Fruit fly (Drosophila melanogaster): ENCODE data around the gene CG2200.

The CG2200 gene

dm6 chrX:13090656-13091261, 3.3 kb upstream of the CG2200 start, which contains the start of gene lic (continued):
- TF ChIP-seq CG11504 (tag; optimal IDR thresholded peaks at IDR 0.05) (no peak), inv (GFP tag; IDR thresholded peaks at IDR 0.05; ENCODE audit: partially characterized antibody) (peak; percentile 67), CG7963 (GFP tag; IDR thresholded peaks at IDR 0.05; ENCODE audit: partially characterized antibody) (peak; percentile 63; the same call in 2 of the 3 replicates), p53 (GFP tag; optimal IDR thresholded peaks at IDR 0.05) (no peak), D (optimal IDR thresholded peaks at IDR 0.05) (no peak), D (GFP tag; optimal IDR thresholded peaks at IDR 0.05) (no peak), Dref (GFP tag; IDR thresholded peaks at IDR 0.05) (peak; percentile 86), Med (GFP tag) (peak; percentile 28), knrl (GFP tag; IDR thresholded peaks at IDR 0.05; ENCODE audit: partially characterized antibody) (peak; percentile 68; the same call in 2 of the 3 replicates), CG3407 (GFP tag; optimal IDR thresholded peaks at IDR 0.05) (no peak), CG14667 (GFP tag; IDR thresholded peaks at IDR 0.05) (no peak), phol (tag; optimal IDR thresholded peaks at IDR 0.05) (no peak), CG8765 (GFP tag; IDR thresholded peaks at IDR 0.05) (no peak), CG9797 (GFP tag; optimal IDR thresholded peaks at IDR 0.05) (no peak), org-1 (GFP tag; optimal IDR thresholded peaks at IDR 0.05) (no peak), cwo (GFP tag; optimal IDR thresholded peaks at IDR 0.05) (no peak), Dek (tag; optimal IDR thresholded peaks at IDR 0.05) (no peak), pnt (GFP tag; optimal IDR thresholded peaks at IDR 0.05) (no peak), ato (GFP tag; IDR thresholded peaks at IDR 0.05; ENCODE audit: partially characterized antibody) (peak; percentile 88), mirr (GFP tag; optimal IDR thresholded peaks at IDR 0.05) (no peak), dimm (GFP tag; IDR thresholded peaks at IDR 0.05) (no peak), mld (GFP tag; IDR thresholded peaks at IDR 0.05; ENCODE audit: partially characterized antibody) (peak; percentile 81; the same call in 1 of the 3 replicates), unpg (GFP tag; optimal IDR thresholded peaks at IDR 0.05) (no peak), jigr1 (GFP tag; IDR thresholded peaks at IDR 0.05) (no peak), mam (GFP tag; optimal IDR thresholded peaks at IDR 0.05) (no peak), lmd (GFP tag; IDR thresholded peaks at IDR 0.05) (no peak), Blimp-1 (GFP tag; optimal IDR thresholded peaks at IDR 0.05) (no peak), Meics (GFP tag; optimal IDR thresholded peaks at IDR 0.05) (no peak), CG12219 (GFP tag; optimal IDR thresholded peaks at IDR 0.05) (no peak), Vsx1 (GFP tag; optimal IDR thresholded peaks at IDR 0.05) (no peak), Dll (GFP tag; IDR thresholded peaks at IDR 0.05; ENCODE audit: partially characterized antibody) (peak; percentile 73), CG14050 (GFP tag; IDR thresholded peaks at IDR 0.05) (no peak), zfh1 (GFP tag; IDR thresholded peaks at IDR 0.05) (no peak), odd (GFP tag; optimal IDR thresholded peaks at IDR 0.05) (no peak), Nf-YA (GFP tag; IDR thresholded peaks at IDR 0.05) (no peak), pros (GFP tag; optimal IDR thresholded peaks at IDR 0.05) (no peak), row (GFP tag; IDR thresholded peaks at IDR 0.05) (peak; percentile 44; the same call in 2 of the 3 replicates), PHDP (tag; optimal IDR thresholded peaks at IDR 0.05) (no peak), CG14441 (GFP tag; IDR thresholded peaks at IDR 0.05) (no peak), cg (GFP tag; optimal IDR thresholded peaks at IDR 0.05) (no peak), ase (GFP tag; IDR thresholded peaks at IDR 0.05) (no peak), btn (GFP tag; optimal IDR thresholded peaks at IDR 0.05) (no peak), CoRest (tag; optimal IDR thresholded peaks at IDR 0.05) (peak; percentile 4), CG10565 (GFP tag; optimal IDR thresholded peaks at IDR 0.05) (no peak), fd64A (GFP tag; optimal IDR thresholded peaks at IDR 0.05) (no peak), Fer1 (GFP tag; optimal IDR thresholded peaks at IDR 0.05) (no peak), psq (GFP tag; optimal IDR thresholded peaks at IDR 0.05) (no peak), Scr (GFP tag; IDR thresholded peaks at IDR 0.05; ENCODE audit: partially characterized antibody) (peak; percentile 62), Trl (optimal IDR thresholded peaks at IDR 0.05) (peak in 1 of 2 experiments; percentile 5), Trl (GFP tag; optimal IDR thresholded peaks at IDR 0.05) (no peak)

All from whole organism, embryonic.